Worm (Caenorhabditis elegans) whole organism, L1 larva: ENCODE results near the gene sas-6.

Source experiments
- ceh-82 ChIP-seq, 3 experiments: fragments of 150-350 bp in 1 of 3; sonication (generic microtip) in 2 of 3; optimal IDR thresholded peaks; 2 replicates each; lab custom pipeline; 2014 to 2017; ENCODE audit warnings: missing biosample characterization in 3 of 3, missing genetic modification characterization in 3 of 3
- elt-2 ChIP-seq: sonication (generic microtip); optimal IDR thresholded peaks from 2 replicates; lab custom pipeline; 2016; ENCODE audit warnings: missing genetic modification characterization, mild to moderate bottlenecking, inconsistent platforms, missing compliant biosample characterization, missing genetic modification reagents
- fkh-10 ChIP-seq: sonication (generic microtip); optimal IDR thresholded peaks from 2 replicates; lab custom pipeline; 2017; ENCODE audit warnings: missing biosample characterization, missing genetic modification reagents, missing genetic modification characterization
- grh-1 ChIP-seq: fragments of 200-800 bp; sonication (Bioruptor generic); IDR thresholded peaks from 2 replicates; pipeline ENCODE4 v1.3.6; 2022; ENCODE audit warnings: missing genetic modification reagents, missing genetic modification characterization, missing compliant biosample characterization
- lin-39 ChIP-seq: fragments of 150-350 bp; optimal IDR thresholded peaks from 2 replicates; lab custom pipeline; 2014; ENCODE audit warnings: missing biosample characterization, missing genetic modification reagents, missing genetic modification characterization
- nhr-11 ChIP-seq: fragments of 150-350 bp; optimal IDR thresholded peaks from 2 replicates; lab custom pipeline; 2014; ENCODE audit warnings: missing biosample characterization, missing genetic modification characterization
- nhr-12 ChIP-seq: sonication (generic microtip); optimal IDR thresholded peaks from 2 replicates; lab custom pipeline; 2017; ENCODE audit warnings: missing biosample characterization, missing genetic modification characterization
- sptf-1 ChIP-seq: fragments of 150-350 bp; optimal IDR thresholded peaks from 2 replicates; lab custom pipeline; 2014; ENCODE audit warnings: missing biosample characterization, missing genetic modification characterization
- sup-37 ChIP-seq: fragments of 200-800 bp; sonication (Bioruptor generic); optimal IDR thresholded peaks from 2 replicates; lab custom pipeline; 2018; ENCODE audit warnings: mild to moderate bottlenecking, missing genetic modification characterization, missing compliant biosample characterization
- zag-1 ChIP-seq: fragments of 150-350 bp; optimal IDR thresholded peaks from 2 replicates; lab custom pipeline; 2014; ENCODE audit warnings: missing biosample characterization, missing genetic modification characterization
- ztf-11 ChIP-seq, 2 experiments: sonication (generic microtip); optimal IDR thresholded peaks; 2 replicates each; lab custom pipeline; 2016 to 2017; ENCODE audit warnings: missing genetic modification characterization in 2 of 2, missing biosample characterization in 1 of 2, missing compliant biosample characterization in 1 of 2

DNA sequence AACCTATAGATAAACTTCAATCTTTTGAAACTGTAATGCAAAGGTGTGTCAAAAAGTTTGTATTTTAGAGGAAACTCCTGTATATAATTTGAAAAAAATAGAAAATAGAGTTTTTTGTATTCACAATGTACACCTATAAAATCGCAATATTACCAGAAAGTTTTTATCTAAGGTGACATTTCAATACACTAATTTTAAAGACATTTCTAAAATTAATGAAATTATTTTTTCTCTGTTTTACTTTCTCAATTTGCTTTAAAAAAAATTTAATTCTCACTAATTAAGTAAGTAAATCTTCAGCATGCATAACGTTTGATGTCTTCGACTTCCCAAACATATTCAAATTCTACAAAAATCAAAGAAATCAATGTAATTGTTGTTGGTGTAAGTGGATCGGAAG lies 39.1 kb upstream of the sas-6 start, which contains the start of gene rga-5:
- TF ChIP-seq sptf-1 (no peak), nhr-12 (tag; lab: Kevin White, UChicago) (no peak), ceh-82 (tag; optimal IDR thresholded peaks at IDR 0.05; lab: Kevin White, UChicago) (no peak), fkh-10 (no peak), elt-2 (tag; lab: Kevin White, UChicago) (no peak), sup-37 (GFP tag; lab: Kevin White, UChicago) (no peak), ztf-11 (tag; optimal IDR thresholded peaks at IDR 0.05; lab: Kevin White, UChicago) (no peak), nhr-11 (tag; lab: Kevin White, UChicago) (no peak), lin-39 (tag; lab: Kevin White, UChicago) (no peak), zag-1 (tag; lab: Kevin White, UChicago) (no peak), grh-1 (GFP tag; lab: Robert Waterston, UW) (no peak)
